Worm (Caenorhabditis elegans): Measurements from ENCODE around the gene F25G6.8.

- TF ChIP-seq pag-3 (tag; optimal IDR thresholded peaks at IDR 0.05; ENCODE audit: borderline replicate concordance) = no peak
- TF ChIP-seq fkh-10 (GFP tag; optimal IDR thresholded peaks at IDR 0.05) = no peak
- TF ChIP-seq ets-4 (tag; optimal IDR thresholded peaks at IDR 0.05) = no peak
- no peak for TF ChIP-seq tbx-2 (tag; optimal IDR thresholded peaks at IDR 0.05)
- no peak for TF ChIP-seq hlh-6 (tag; optimal IDR thresholded peaks at IDR 0.05)
- TF ChIP-seq pax-1 (tag; optimal IDR thresholded peaks at IDR 0.05) = no peak
- TF ChIP-seq unc-42 (tag; optimal IDR thresholded peaks at IDR 0.05) = no peak
- TF ChIP-seq ceh-22 (tag; optimal IDR thresholded peaks at IDR 0.05) = no peak
- no peak for TF ChIP-seq ceh-31 (tag; optimal IDR thresholded peaks at IDR 0.05)
- TF ChIP-seq dve-1 (tag; optimal IDR thresholded peaks at IDR 0.05) = no peak
- no peak for TF ChIP-seq ceh-24 (tag; optimal IDR thresholded peaks at IDR 0.05)
These were observed 43.5 kb upstream of the F25G6.8 start for ce11 chrV:8608483-8608882.
